Fruit fly (Drosophila melanogaster) Kc167 (cell line): ENCODE data around the gene Coq7.

Source experiments
- Myc ChIP-seq: fragments of >200 bp; optimal IDR thresholded peaks from 2 replicates; lab custom pipeline; 2017; ENCODE audit warnings: missing external identifiers
- Sin3A ChIP-seq: fragments of >200 bp; optimal IDR thresholded peaks from 2 replicates; lab custom pipeline; 2018; ENCODE audit warnings: missing external identifiers
- h ChIP-seq: fragments of >200 bp; optimal IDR thresholded peaks from 3 replicates; lab custom pipeline; 2018; ENCODE audit warnings: missing external identifiers
- insv ChIP-seq: fragments of >200 bp; optimal IDR thresholded peaks from 3 replicates; lab custom pipeline; 2018; ENCODE audit warnings: missing external identifiers
- ttk ChIP-seq: sonication (Bioruptor generic); optimal IDR thresholded peaks from 2 replicates; lab custom pipeline; 2017; ENCODE audit warnings: missing external identifiers

DNA sequence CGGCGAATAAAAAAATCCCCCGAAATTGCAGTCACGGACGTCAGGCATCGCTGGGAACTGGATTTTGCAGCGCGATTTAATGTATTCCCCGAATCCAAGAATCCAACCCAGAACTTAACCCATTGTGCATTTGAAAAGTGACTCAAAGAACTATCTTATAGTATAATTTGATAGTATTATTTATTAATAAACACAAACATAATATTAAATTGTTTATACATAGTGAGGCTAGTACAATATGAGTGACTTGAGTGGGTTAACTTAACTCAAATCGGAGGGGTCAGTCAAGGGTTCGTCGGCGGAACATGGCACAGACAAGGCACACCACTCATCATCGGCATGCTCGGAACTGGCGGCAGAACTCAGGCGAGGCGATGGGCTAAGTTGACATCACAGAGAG is 24.8 kb upstream of the Coq7 start:
- TF ChIP-seq insv (lab: Kevin White, UChicago) (no peak), Sin3A (lab: Kevin White, UChicago) (no peak), h (lab: Kevin White, UChicago) (no peak), ttk (lab: Kevin White, UChicago) (no peak), Myc (lab: Kevin White, UChicago) (no peak)
